Fruit fly (Drosophila melanogaster) whole organism, embryonic: ENCODE measurements around the gene lilli.
A peak's percentile ranks its signal among the peaks of the same experiment; 100 is the strongest.

Experiments used
- Antp ChIP-seq: fragments of 200-800 bp; sonication (Bioruptor generic); optimal IDR thresholded peaks from 3 replicates; lab custom pipeline; 2016; ENCODE audit warnings: missing biosample characterization, missing genetic modification characterization
- CG10209 ChIP-seq: fragments of 200-800 bp; sonication (Bioruptor generic); optimal IDR thresholded peaks from 3 replicates; lab custom pipeline; 2017; ENCODE audit warnings: missing biosample characterization, mild to moderate bottlenecking, missing genetic modification characterization, missing genetic modification reagents
- CG10366 ChIP-seq: fragments of 200-800 bp; sonication (Bioruptor generic); IDR thresholded peaks from 2 replicates; pipeline ENCODE4 v1.3.6; 2022; ENCODE audit warnings: missing biosample characterization, missing genetic modification characterization
- CG1233 ChIP-seq: fragments of 200-800 bp; sonication (Bioruptor generic); optimal IDR thresholded peaks from 4 replicates; lab custom pipeline; 2018; ENCODE audit warnings: missing biosample characterization, mild to moderate bottlenecking, missing genetic modification characterization
- CG17385 ChIP-seq: fragments of 200-800 bp; sonication (Bioruptor generic); optimal IDR thresholded peaks from 3 replicates; lab custom pipeline; 2018; ENCODE audit warnings: missing biosample characterization, mild to moderate bottlenecking, missing genetic modification characterization
- CG17802 ChIP-seq: fragments of 200-800 bp; sonication (Bioruptor generic); optimal IDR thresholded peaks from 2 replicates; lab custom pipeline; 2018; ENCODE audit warnings: missing biosample characterization, mild to moderate bottlenecking, missing genetic modification characterization, moderate library complexity
- CG18262 ChIP-seq: fragments of 200-800 bp; optimal IDR thresholded peaks from 3 replicates; lab custom pipeline; 2019; ENCODE audit warnings: missing biosample characterization, mild to moderate bottlenecking, missing genetic modification characterization, moderate library complexity
- CG31441 ChIP-seq: fragments of 200-800 bp; sonication (Bioruptor generic); IDR thresholded peaks from 2 replicates; pipeline ENCODE4 v1.3.6; 2022; ENCODE audit warnings: missing biosample characterization, missing genetic modification characterization
- CG34422 ChIP-seq: fragments of 200-800 bp; sonication (Bioruptor generic); IDR thresholded peaks from 3 replicates; pipeline ENCODE4 v1.3.6; 2022; ENCODE audit warnings: missing biosample characterization, missing genetic modification characterization
- CG6254 ChIP-seq: fragments of 200-800 bp; sonication (Bioruptor generic); optimal IDR thresholded peaks from 3 replicates; lab custom pipeline; 2017; ENCODE audit warnings: mild to moderate bottlenecking, missing biosample characterization, missing genetic modification reagents, missing genetic modification characterization
- CG6765 ChIP-seq: fragments of 200-800 bp; sonication (Bioruptor generic); optimal IDR thresholded peaks from 3 replicates; lab custom pipeline; 2017; ENCODE audit warnings: missing biosample characterization, mild to moderate bottlenecking, missing genetic modification characterization
- CG6791 ChIP-seq: fragments of 200-800 bp; sonication (Bioruptor generic); IDR thresholded peaks from 3 replicates; pipeline ENCODE4 v1.3.6; 2022; ENCODE audit warnings: missing biosample characterization, missing genetic modification characterization; ENCODE audit not compliant: partially characterized antibody
- CG7556 ChIP-seq: fragments of 200-800 bp; sonication (Bioruptor generic); optimal IDR thresholded peaks from 2 replicates; lab custom pipeline; 2017; ENCODE audit warnings: missing biosample characterization, mild to moderate bottlenecking, missing genetic modification characterization
- CG7786 ChIP-seq: fragments of 200-800 bp; sonication (Bioruptor generic); optimal IDR thresholded peaks from 2 replicates; lab custom pipeline; 2016; ENCODE audit warnings: missing biosample characterization, missing genetic modification characterization
- CG8944 ChIP-seq: fragments of 200-800 bp; sonication (Bioruptor generic); optimal IDR thresholded peaks from 3 replicates; lab custom pipeline; 2016; ENCODE audit warnings: missing biosample characterization, missing genetic modification characterization
- Eip74EF ChIP-seq, 2 experiments: fragments of 200-800 bp in 1 of 2; fragments of >200 bp in 1 of 2; sonication (Bioruptor generic) in 1 of 2; optimal IDR thresholded peaks; 2 replicates each; lab custom pipeline; 2017 to 2019; ENCODE audit warnings: missing biosample characterization in 2 of 2, missing genetic modification characterization in 2 of 2, mild to moderate bottlenecking in 1 of 2, moderate library complexity in 1 of 2
- Ets65A ChIP-seq: fragments of 200-800 bp; sonication (Bioruptor generic); peaks from one replicate; lab custom pipeline; 2016; ENCODE audit warnings: missing biosample characterization, missing genetic modification characterization
- Fer3 ChIP-seq: fragments of 200-800 bp; sonication (Bioruptor generic); optimal IDR thresholded peaks from 2 replicates; lab custom pipeline; 2018; ENCODE audit warnings: missing biosample characterization, mild to moderate bottlenecking, missing genetic modification characterization, moderate library complexity
- Gsc ChIP-seq: fragments of 200-800 bp; sonication (Bioruptor generic); IDR thresholded peaks from 2 replicates; pipeline ENCODE4 v1.3.6; 2022; ENCODE audit warnings: missing biosample characterization, missing genetic modification characterization
- Hr51 ChIP-seq, 2 experiments: fragments of 200-800 bp; sonication (Bioruptor generic); optimal IDR thresholded peaks; 2 replicates in 1 of 2; 3 replicates in 1 of 2; lab custom pipeline; 2016 to 2018; ENCODE audit warnings: missing biosample characterization in 2 of 2, missing genetic modification characterization in 2 of 2, mild to moderate bottlenecking in 1 of 2, moderate library complexity in 1 of 2
- Mes4 ChIP-seq: fragments of 200-800 bp; sonication (Bioruptor generic); optimal IDR thresholded peaks from 2 replicates; lab custom pipeline; 2016; ENCODE audit warnings: missing biosample characterization, missing genetic modification characterization
- Pdp1 ChIP-seq, 2 experiments: fragments of 200-800 bp; sonication (Bioruptor generic); optimal IDR thresholded peaks; 3 replicates each; lab custom pipeline; 2016; ENCODE audit warnings: missing biosample characterization in 2 of 2, missing genetic modification characterization in 2 of 2, mild to moderate bottlenecking in 1 of 2, moderate library complexity in 1 of 2
- Ravus ChIP-seq: fragments of 200-800 bp; sonication (Bioruptor generic); IDR thresholded peaks from 2 replicates; pipeline ENCODE4 v1.3.6; 2022; ENCODE audit warnings: missing biosample characterization, missing genetic modification characterization
- aop ChIP-seq: fragments of 200-800 bp; sonication (Bioruptor generic); IDR thresholded peaks from 2 replicates; pipeline ENCODE4 v1.3.6; 2022; ENCODE audit warnings: missing biosample characterization, missing genetic modification characterization
- bcd ChIP-seq: fragments of 200-800 bp; sonication (Bioruptor generic); optimal IDR thresholded peaks from 2 replicates; lab custom pipeline; 2017; ENCODE audit warnings: missing biosample characterization, mild to moderate bottlenecking, missing genetic modification characterization
- crol ChIP-seq: fragments of 200-800 bp; sonication (Bioruptor generic); IDR thresholded peaks from 2 replicates; pipeline ENCODE4 v1.3.6; 2022; ENCODE audit warnings: missing biosample characterization, missing genetic modification characterization
- cwo ChIP-seq: fragments of 200-800 bp; sonication (Bioruptor generic); optimal IDR thresholded peaks from 3 replicates; lab custom pipeline; 2017; ENCODE audit warnings: missing biosample characterization, missing genetic modification characterization, mild to moderate bottlenecking, moderate library complexity, missing genetic modification reagents
- dan ChIP-seq: fragments of 200-800 bp; sonication (Bioruptor generic); IDR thresholded peaks from 2 replicates; pipeline ENCODE4 v1.3.6; 2022; ENCODE audit warnings: missing biosample characterization, missing genetic modification characterization
- danr ChIP-seq: fragments of 200-800 bp; sonication (Bioruptor generic); IDR thresholded peaks from 2 replicates; pipeline ENCODE4 v1.3.6; 2022; ENCODE audit warnings: missing biosample characterization, missing genetic modification characterization
- dati ChIP-seq: fragments of 200-800 bp; sonication (Bioruptor generic); IDR thresholded peaks from 2 replicates; pipeline ENCODE4 v1.3.6; 2022; ENCODE audit warnings: missing biosample characterization, missing genetic modification characterization
- disco-r ChIP-seq: fragments of 200-800 bp; sonication (Bioruptor generic); optimal IDR thresholded peaks from 2 replicates; lab custom pipeline; 2016; ENCODE audit warnings: missing biosample characterization, missing genetic modification characterization
- dm ChIP-seq: fragments of 200-800 bp; sonication (Bioruptor generic); optimal IDR thresholded peaks from 3 replicates; lab custom pipeline; 2016; ENCODE audit warnings: missing biosample characterization, missing genetic modification characterization
- en ChIP-seq: fragments of 200-800 bp; sonication (Bioruptor generic); optimal IDR thresholded peaks from 2 replicates; lab custom pipeline; 2016; ENCODE audit warnings: missing biosample characterization, missing genetic modification characterization
- eve ChIP-seq, 2 experiments: fragments of >200 bp; optimal IDR thresholded peaks; 2 replicates each; lab custom pipeline; 2017; ENCODE audit warnings: missing biosample characterization in 2 of 2, missing genetic modification characterization in 2 of 2
- gce ChIP-seq: fragments of 200-800 bp; sonication (Bioruptor generic); IDR thresholded peaks from 3 replicates; pipeline ENCODE4 v1.3.6; 2022; ENCODE audit warnings: missing biosample characterization, missing genetic modification characterization
- ind ChIP-seq: fragments of 200-800 bp; sonication (Bioruptor generic); optimal IDR thresholded peaks from 3 replicates; lab custom pipeline; 2016; ENCODE audit warnings: missing biosample characterization, missing genetic modification characterization
- kay ChIP-seq: fragments of 200-800 bp; sonication (Bioruptor generic); optimal IDR thresholded peaks from 2 replicates; lab custom pipeline; 2016; ENCODE audit warnings: missing biosample characterization, missing genetic modification characterization
- klu ChIP-seq: fragments of 200-800 bp; sonication (Bioruptor generic); IDR thresholded peaks from 2 replicates; pipeline ENCODE4 v1.3.6; 2022; ENCODE audit warnings: missing biosample characterization, missing genetic modification characterization
- mam ChIP-seq: fragments of 200-800 bp; sonication (Bioruptor generic); optimal IDR thresholded peaks from 3 replicates; lab custom pipeline; 2016; ENCODE audit warnings: missing biosample characterization, missing genetic modification characterization
- mld ChIP-seq: fragments of 200-800 bp; sonication (Bioruptor generic); IDR thresholded peaks from 3 replicates; pipeline ENCODE4 v1.3.6; 2022; ENCODE audit warnings: missing biosample characterization, missing genetic modification characterization; ENCODE audit not compliant: partially characterized antibody
- salm ChIP-seq: fragments of 200-800 bp; sonication (Bioruptor generic); optimal IDR thresholded peaks from 2 replicates; lab custom pipeline; 2018; ENCODE audit warnings: missing biosample characterization, mild to moderate bottlenecking, missing genetic modification characterization
- sisA ChIP-seq: fragments of 200-800 bp; sonication (Bioruptor generic); IDR thresholded peaks from 2 replicates; pipeline ENCODE4 v1.3.6; 2022; ENCODE audit warnings: missing biosample characterization, missing genetic modification characterization
- sob ChIP-seq: fragments of 200-800 bp; sonication (Bioruptor generic); IDR thresholded peaks from 2 replicates; pipeline ENCODE4 v1.3.6; 2022; ENCODE audit warnings: missing biosample characterization, missing genetic modification characterization
- stwl ChIP-seq: fragments of 200-800 bp; sonication (Bioruptor generic); optimal IDR thresholded peaks from 3 replicates; lab custom pipeline; 2018; ENCODE audit warnings: missing biosample characterization, mild to moderate bottlenecking, missing genetic modification characterization, moderate library complexity
- tll ChIP-seq, 2 experiments: fragments of 200-800 bp in 1 of 2; fragments of >200 bp in 1 of 2; sonication (Bioruptor generic) in 1 of 2; optimal IDR thresholded peaks; 2 replicates each; lab custom pipeline; 2017 to 2019; ENCODE audit warnings: missing biosample characterization in 2 of 2, missing genetic modification characterization in 2 of 2, mild to moderate bottlenecking in 1 of 2, moderate library complexity in 1 of 2
- trem ChIP-seq: fragments of 200-800 bp; optimal IDR thresholded peaks from 3 replicates; lab custom pipeline; 2019; ENCODE audit warnings: missing biosample characterization, mild to moderate bottlenecking, missing genetic modification characterization, moderate library complexity
- unc-4 ChIP-seq: fragments of 200-800 bp; sonication (Bioruptor generic); IDR thresholded peaks from 2 replicates; pipeline ENCODE4 v1.3.6; 2022; ENCODE audit warnings: missing biosample characterization, missing genetic modification characterization; ENCODE audit not compliant: partially characterized antibody

lilli gene

dm6 chr2L:2878859-2879258 is 6.9 kb upstream of the lilli start, which contains the start of gene RabGGTb (continued):
- TF ChIP-seq danr (GFP tag; lab: Robert Waterston, UW) (no peak), Gsc (GFP tag; lab: Robert Waterston, UW) (no peak), salm (no peak), sisA (GFP tag; lab: Robert Waterston, UW) (peak; percentile 58), CG7786 (peak; percentile 57), dati (GFP tag; lab: Robert Waterston, UW) (0 out of 2 replicates have a peak, but pooled peaks have one; percentile 58), kay (GFP tag; lab: Kevin White, UChicago) (peak; percentile 77), CG6791 (GFP tag; lab: Robert Waterston, UW) (0 out of 3 replicates have a peak, but pooled peaks have one; percentile 32), en (GFP tag; lab: Kevin White, UChicago) (peak; percentile 43), crol (GFP tag; lab: Robert Waterston, UW) (0 out of 2 replicates have a peak, but pooled peaks have one; percentile 28)

- TF ChIP-seq mam (GFP tag; lab: Kevin White, UChicago) (peak; percentile 33), Antp (peak; percentile 36), Ravus (no peak), CG6254 (GFP tag; lab: Kevin White, UChicago) (no peak), CG17802 (tag; lab: Kevin White, UChicago) (no peak), CG8944 (no peak), gce (no peak), CG6765 (GFP tag; lab: Kevin White, UChicago) (peak; percentile 58), tll (GFP tag; optimal IDR thresholded peaks at IDR 0.05; lab: Kevin White, UChicago) (no peak), stwl (tag; lab: Kevin White, UChicago) (peak; percentile 56), CG1233 (GFP tag; lab: Kevin White, UChicago) (peak; percentile 8), CG17385 (GFP tag; lab: Kevin White, UChicago) (peak; percentile 36), Ets65A (GFP tag; lab: Kevin White, UChicago) (peak; percentile 81), mld (GFP tag; lab: Robert Waterston, UW) (no peak), cwo (peak; percentile 26), unc-4 (GFP tag; lab: Robert Waterston, UW) (no peak), Hr51 (GFP tag; optimal IDR thresholded peaks at IDR 0.05; lab: Kevin White, UChicago) (peak; percentile 36 to 75), Mes4 (GFP tag; lab: Kevin White, UChicago) (peak; percentile 19), trem (tag; lab: Kevin White, UChicago) (no peak), Pdp1 (GFP tag; optimal IDR thresholded peaks at IDR 0.05; lab: Kevin White, UChicago) (peak in 1 of 2 experiments; percentile 33), aop (GFP tag; lab: Robert Waterston, UW) (peak; percentile 16; the same call in 1 of the 2 replicates), klu (GFP tag; lab: Robert Waterston, UW) (no peak), ind (GFP tag; lab: Kevin White, UChicago) (peak; percentile 35), CG6791 (GFP tag; lab: Robert Waterston, UW) (no peak), Eip74EF (GFP tag; optimal IDR thresholded peaks at IDR 0.05; lab: Kevin White, UChicago) (no peak), disco-r (GFP tag; lab: Kevin White, UChicago) (peak; percentile 7), CG18262 (tag; lab: Kevin White, UChicago) (peak; percentile 40), Fer3 (tag; lab: Kevin White, UChicago) (peak; percentile 25), CG10209 (GFP tag; lab: Kevin White, UChicago) (peak; percentile 38), CG10366 (peak; percentile 35; the same call in 1 of the 2 replicates), dm (GFP tag; lab: Kevin White, UChicago) (peak; percentile 44), eve (GFP tag; optimal IDR thresholded peaks at IDR 0.05; lab: Kevin White, UChicago) (no peak), sob (peak; percentile 76), CG7556 (GFP tag; lab: Kevin White, UChicago) (peak; percentile 46), dan (no peak), CG31441 (peak; percentile 36; the same call in 1 of the 2 replicates), CG34422 (GFP tag; lab: Robert Waterston, UW) (peak; percentile 66), bcd (GFP tag; lab: Kevin White, UChicago) (peak; percentile 17)
Measured at dm6 chr2L:2882968-2883702, 2.6 kb upstream of the lilli start.
